Worm (Caenorhabditis elegans): ENCODE results near the gene nspc-14.

ce11 chrX:12375783-12376182 is 16.9 kb upstream of the nspc-14 start:
- TF ChIP-seq pqm-1 (tag; optimal IDR thresholded peaks at IDR 0.05): no peak
- no peak for TF ChIP-seq mdl-1 (tag; optimal IDR thresholded peaks at IDR 0.05)
- no peak for TF ChIP-seq skn-1 (tag; optimal IDR thresholded peaks at IDR 0.05)
- TF ChIP-seq nhr-23 (tag; optimal IDR thresholded peaks at IDR 0.05): no peak
- no peak for TF ChIP-seq ama-1 (optimal IDR thresholded peaks at IDR 0.05)
- TF ChIP-seq elt-2 (tag; optimal IDR thresholded peaks at IDR 0.05): no peak
- TF ChIP-seq unc-62 (GFP tag; optimal IDR thresholded peaks at IDR 0.05): no peak
- no peak for TF ChIP-seq nhr-11 (tag; optimal IDR thresholded peaks at IDR 0.05)
- no peak for TF ChIP-seq egl-27 (tag; optimal IDR thresholded peaks at IDR 0.05)
